Worm (Caenorhabditis elegans): ENCODE results near the gene F28A10.4.

DNA sequence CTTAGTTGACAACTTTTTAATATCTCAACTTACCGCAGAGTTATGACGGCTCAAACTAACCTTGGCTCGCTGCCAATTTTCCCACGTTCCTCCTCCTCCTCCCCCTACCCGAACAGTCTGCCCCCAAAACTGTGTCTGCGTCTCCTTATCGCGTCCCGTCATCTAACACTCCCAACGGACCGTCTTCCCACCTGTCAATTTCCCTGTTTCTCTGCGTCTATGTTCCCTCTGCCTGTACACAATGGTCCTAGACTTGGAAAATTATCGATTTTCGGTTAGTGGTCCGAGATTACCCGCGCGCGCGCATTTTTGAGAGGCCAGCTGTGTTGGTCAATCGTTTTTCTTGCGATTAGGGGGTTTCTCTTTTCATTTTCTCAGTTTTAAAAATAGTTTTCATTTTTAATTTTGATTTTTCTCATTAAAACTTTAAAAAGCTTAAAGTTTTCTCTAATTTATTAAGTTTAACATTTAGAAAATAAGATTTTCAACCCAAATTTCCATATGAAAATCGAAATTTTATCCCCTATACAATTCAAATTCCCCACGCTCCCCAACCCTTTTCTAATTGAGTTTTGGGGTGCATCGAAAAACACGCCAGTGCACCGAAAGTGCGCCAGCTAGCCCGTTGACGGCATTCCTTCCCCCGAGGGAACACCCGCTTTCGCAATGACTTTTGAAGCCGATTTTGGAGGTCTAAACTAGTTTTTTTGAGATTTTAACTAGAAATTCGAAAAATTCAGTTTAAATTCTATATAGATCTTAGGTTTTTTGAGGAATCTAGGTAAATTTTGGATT, 29.1 kb downstream of the F28A10.4 start, which contains the start of gene alg-2:
- TF ChIP-seq nhr-237 (tag; optimal IDR thresholded peaks at IDR 0.05) (no peak), F13H6.1 (tag; optimal IDR thresholded peaks at IDR 0.05) (peak; percentile 26), nhr-25 (tag; optimal IDR thresholded peaks at IDR 0.05) (no peak)

All from whole organism, L2 larva.